Fruit fly (Drosophila melanogaster) whole organism, embryonic: ENCODE measurements around the gene CG12241.

Experiments
- CG1024 ChIP-seq: fragments of 200-800 bp; sonication (Bioruptor generic); IDR thresholded peaks from 2 replicates; pipeline ENCODE4 v1.3.6; 2022; ENCODE audit warnings: missing biosample characterization, missing genetic modification characterization
- CG10543 ChIP-seq: fragments of 200-800 bp; sonication (Bioruptor generic); optimal IDR thresholded peaks from 3 replicates; lab custom pipeline; 2017; ENCODE audit warnings: missing biosample characterization, mild to moderate bottlenecking, missing genetic modification characterization, moderate library complexity
- CG11398 ChIP-seq: fragments of 200-800 bp; sonication (Bioruptor generic); optimal IDR thresholded peaks from 2 replicates; lab custom pipeline; 2016; ENCODE audit warnings: missing biosample characterization, missing genetic modification characterization
- CG18599 ChIP-seq: fragments of 200-800 bp; sonication (Bioruptor generic); optimal IDR thresholded peaks from 3 replicates; lab custom pipeline; 2017; ENCODE audit warnings: missing biosample characterization, missing genetic modification characterization, mild to moderate bottlenecking, moderate library complexity, missing genetic modification reagents
- CG7745 ChIP-seq: fragments of 200-800 bp; sonication (Bioruptor generic); optimal IDR thresholded peaks from 2 replicates; lab custom pipeline; 2018; ENCODE audit warnings: missing biosample characterization, mild to moderate bottlenecking, missing genetic modification characterization, moderate library complexity
- CG8478 ChIP-seq: fragments of >200 bp; optimal IDR thresholded peaks from 2 replicates; lab custom pipeline; 2018
- CG9876 ChIP-seq: fragments of 200-800 bp; sonication (Bioruptor generic); optimal IDR thresholded peaks from 2 replicates; lab custom pipeline; 2016; ENCODE audit warnings: missing biosample characterization, missing genetic modification characterization
- ab ChIP-seq: fragments of 200-800 bp; sonication (Bioruptor generic); optimal IDR thresholded peaks from 2 replicates; lab custom pipeline; 2016; ENCODE audit warnings: missing biosample characterization, missing genetic modification characterization
- nmo ChIP-seq: fragments of 200-800 bp; sonication (Bioruptor generic); optimal IDR thresholded peaks from 2 replicates; lab custom pipeline; 2018; ENCODE audit warnings: missing biosample characterization, mild to moderate bottlenecking, missing genetic modification characterization, moderate library complexity
- pfk ChIP-seq: fragments of 200-800 bp; sonication (Bioruptor generic); optimal IDR thresholded peaks from 2 replicates; lab custom pipeline; 2018; ENCODE audit warnings: missing biosample characterization, mild to moderate bottlenecking, missing genetic modification characterization, moderate library complexity
- psq ChIP-seq: fragments of 200-800 bp; sonication (Bioruptor generic); optimal IDR thresholded peaks from 2 replicates; lab custom pipeline; 2017; ENCODE audit warnings: missing biosample characterization, missing genetic modification characterization

DNA sequence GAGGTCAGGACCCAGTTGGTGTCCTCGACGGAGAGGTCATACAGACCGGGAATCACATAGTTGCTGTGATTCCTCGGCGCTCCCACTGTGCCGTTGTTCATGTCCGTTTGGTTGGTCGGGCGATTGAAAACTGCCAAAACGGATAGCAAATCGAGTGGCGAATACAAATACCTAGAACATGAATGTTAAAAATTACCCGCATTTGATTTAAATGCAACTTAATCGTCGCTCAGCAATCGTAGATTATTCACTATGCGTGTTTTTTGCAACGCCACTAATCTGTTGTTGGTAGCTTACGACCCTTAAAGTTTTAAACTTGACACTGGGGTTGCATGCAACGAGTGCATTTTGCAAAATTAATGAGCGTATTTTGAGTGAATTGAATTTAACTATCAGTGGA is 30.0 kb downstream of the CG12241 start, which contains the start of gene Amt:
- TF ChIP-seq CG18599 (GFP tag; lab: Kevin White, UChicago) (no peak), nmo (GFP tag; lab: Kevin White, UChicago) (no peak), CG8478 (lab: Kevin White, UChicago) (no peak), CG1024 (GFP tag; lab: Robert Waterston, UW) (no peak), CG7745 (tag; lab: Kevin White, UChicago) (no peak), ab (GFP tag; lab: Kevin White, UChicago) (no peak), pfk (GFP tag; lab: Kevin White, UChicago) (no peak), CG9876 (GFP tag; lab: Kevin White, UChicago) (no peak), psq (GFP tag; lab: Kevin White, UChicago) (no peak), CG10543 (GFP tag; lab: Kevin White, UChicago) (no peak), CG11398 (GFP tag; lab: Kevin White, UChicago) (no peak)
